Worm (Caenorhabditis elegans) whole organism, young adult: ENCODE results near the gene sto-4.

ENCODE experiments used
- Y53F4B.3 ChIP-seq: fragments of 200-800 bp; sonication (Bioruptor generic); IDR thresholded peaks from 2 replicates; pipeline ENCODE4 v1.3.6; 2022; ENCODE audit warnings: missing genetic modification reagents, missing genetic modification characterization, missing compliant biosample characterization
- bed-2 ChIP-seq: fragments of 200-800 bp; sonication (Bioruptor generic); IDR thresholded peaks from 2 replicates; pipeline ENCODE4 v1.3.6; 2022; ENCODE audit warnings: missing genetic modification reagents, missing genetic modification characterization, missing compliant biosample characterization
- lir-1 ChIP-seq: fragments of 200-800 bp; sonication (Bioruptor generic); conservative IDR thresholded peaks from 2 replicates; pipeline ENCODE4 v1.3.6; 2022; ENCODE audit warnings: missing genetic modification reagents, missing genetic modification characterization, missing compliant biosample characterization
- lsy-27 ChIP-seq: sonication (generic microtip); optimal IDR thresholded peaks from 2 replicates; lab custom pipeline; 2017; ENCODE audit warnings: missing genetic modification characterization, mild to moderate bottlenecking, missing compliant biosample characterization, antibody characterized with exemption, missing genotype, borderline replicate concordance; ENCODE audit not compliant: insufficient read depth
- unc-130 ChIP-seq: sonication (generic microtip); optimal IDR thresholded peaks from 2 replicates; lab custom pipeline; 2016; ENCODE audit warnings: missing genetic modification reagents, missing genetic modification characterization, missing compliant biosample characterization
- zim-3 ChIP-seq: sonication (generic microtip); optimal IDR thresholded peaks from 2 replicates; lab custom pipeline; 2017; ENCODE audit warnings: mild to moderate bottlenecking, missing genetic modification characterization, moderate library complexity, missing compliant biosample characterization

DNA sequence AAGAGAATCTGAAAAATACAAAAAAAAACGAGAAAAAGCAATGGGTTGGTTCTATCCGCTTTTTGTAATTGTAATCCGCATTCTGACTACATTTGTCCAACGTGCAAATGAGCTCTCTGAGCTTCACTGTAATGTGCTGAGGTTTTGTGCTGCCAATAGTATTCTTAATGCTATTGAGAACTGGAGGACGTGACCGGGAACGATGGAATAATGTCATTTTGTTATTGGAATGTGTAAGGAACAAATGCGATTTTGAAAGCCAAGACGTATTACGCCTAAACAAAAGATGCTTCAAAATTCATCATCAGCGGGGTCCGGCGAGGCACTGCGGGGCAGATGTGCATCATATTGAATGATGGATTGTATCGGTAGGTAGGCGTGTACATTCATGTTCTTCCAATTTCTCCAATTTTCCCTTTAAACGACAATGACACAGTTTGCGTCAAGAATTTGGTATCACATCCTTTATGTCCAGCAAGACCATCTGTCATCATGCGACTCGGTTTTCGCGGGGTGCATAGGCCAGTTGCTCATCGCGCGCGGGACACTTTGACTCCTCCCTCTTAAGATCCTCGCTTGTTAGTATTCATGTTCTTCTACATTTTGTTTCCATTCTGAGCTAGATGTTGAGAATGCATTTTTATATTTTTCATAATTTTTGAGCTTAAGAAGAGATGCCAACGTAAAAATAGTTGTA is 29.3 kb downstream of the sto-4 start:
- TF ChIP-seq zim-3 (no peak), bed-2 (GFP tag; lab: Robert Waterston, UW) (no peak), lir-1 (no peak), unc-130 (GFP tag; lab: Kevin White, UChicago) (no peak), lsy-27 (no peak), Y53F4B.3 (GFP tag; lab: Robert Waterston, UW) (no peak)
